Worm (Caenorhabditis elegans) whole organism, L2 larva: Measurements from ENCODE around the gene Y54G2A.7.
A peak's percentile ranks its signal among the peaks of the same experiment; 100 is the strongest.

Experiments used
- C34F6.9 ChIP-seq: fragments of 150-350 bp; optimal IDR thresholded peaks from 2 replicates; lab custom pipeline; 2014; ENCODE audit warnings: missing biosample characterization, missing genetic modification characterization
- F13H6.1 ChIP-seq: sonication (generic microtip); optimal IDR thresholded peaks from 2 replicates; lab custom pipeline; 2016; ENCODE audit warnings: missing genetic modification characterization, missing compliant biosample characterization
- alr-1 ChIP-seq: fragments of 150-350 bp; optimal IDR thresholded peaks from 2 replicates; lab custom pipeline; 2014; ENCODE audit warnings: missing biosample characterization, missing genetic modification characterization
- aly-2 ChIP-seq: fragments of 150-350 bp; optimal IDR thresholded peaks from 2 replicates; lab custom pipeline; 2014; ENCODE audit warnings: missing biosample characterization, missing genetic modification characterization
- ama-1 ChIP-seq: fragments of 150-350 bp; optimal IDR thresholded peaks from 2 replicates; lab custom pipeline; 2018; ENCODE audit warnings: inconsistent platforms
- blmp-1 ChIP-seq: sonication (generic microtip); optimal IDR thresholded peaks from 2 replicates; lab custom pipeline; 2017; ENCODE audit warnings: missing genetic modification characterization, mild to moderate bottlenecking, missing compliant biosample characterization, antibody characterized with exemption, moderate library complexity; ENCODE audit not compliant: insufficient read depth
- ceh-16 ChIP-seq: fragments of 150-350 bp; optimal IDR thresholded peaks from 2 replicates; lab custom pipeline; 2014; ENCODE audit warnings: missing biosample characterization, missing genetic modification characterization
- crh-2 ChIP-seq: sonication (generic microtip); optimal IDR thresholded peaks from 2 replicates; lab custom pipeline; 2017; ENCODE audit warnings: missing biosample characterization, missing genetic modification characterization
- dmd-4 ChIP-seq: sonication (generic microtip); optimal IDR thresholded peaks from 2 replicates; lab custom pipeline; 2017; ENCODE audit warnings: missing biosample characterization, missing genetic modification characterization
- egl-27 ChIP-seq: sonication (generic microtip); optimal IDR thresholded peaks from 3 replicates; lab custom pipeline; 2017; ENCODE audit warnings: missing biosample characterization, missing genetic modification reagents, missing genetic modification characterization
- elt-1 ChIP-seq: fragments of 150-350 bp; optimal IDR thresholded peaks from 2 replicates; lab custom pipeline; 2014; ENCODE audit warnings: missing biosample characterization, missing genetic modification characterization
- elt-3 ChIP-seq: sonication (generic microtip); optimal IDR thresholded peaks from 2 replicates; lab custom pipeline; 2017; ENCODE audit warnings: missing biosample characterization, missing genetic modification characterization
- fos-1 ChIP-seq: fragments of 150-350 bp; optimal IDR thresholded peaks from 2 replicates; lab custom pipeline; 2014; ENCODE audit warnings: missing biosample characterization, missing genetic modification characterization
- gmeb-1 ChIP-seq: fragments of 150-350 bp; optimal IDR thresholded peaks from 2 replicates; lab custom pipeline; 2014; ENCODE audit warnings: missing biosample characterization, missing genetic modification characterization
- lin-11 ChIP-seq: fragments of 150-350 bp; sonication (generic microtip); optimal IDR thresholded peaks from 2 replicates; lab custom pipeline; 2014; ENCODE audit warnings: missing biosample characterization, missing genetic modification characterization, inconsistent platforms, mixed read lengths
- lin-13 ChIP-seq: fragments of 150-350 bp; optimal IDR thresholded peaks from 2 replicates; lab custom pipeline; 2014; ENCODE audit warnings: missing biosample characterization, missing genetic modification reagents, missing genetic modification characterization
- lsy-2 ChIP-seq, 2 experiments: fragments of 150-350 bp in 1 of 2; sonication (generic microtip) in 1 of 2; optimal IDR thresholded peaks; 2 replicates each; lab custom pipeline; 2014 to 2017; ENCODE audit warnings: missing biosample characterization in 2 of 2, missing genetic modification characterization in 2 of 2
- mab-5 ChIP-seq: fragments of 150-350 bp; optimal IDR thresholded peaks from 2 replicates; lab custom pipeline; 2014; ENCODE audit warnings: missing biosample characterization, missing genetic modification characterization
- mbf-1 ChIP-seq: sonication (generic microtip); optimal IDR thresholded peaks from 2 replicates; lab custom pipeline; 2017; ENCODE audit warnings: missing biosample characterization, missing genetic modification characterization
- mdl-1 ChIP-seq, 2 experiments: fragments of 150-350 bp in 1 of 2; sonication (generic microtip) in 1 of 2; optimal IDR thresholded peaks; 2 replicates each; lab custom pipeline; 2017; ENCODE audit warnings: missing biosample characterization in 2 of 2, missing genetic modification characterization in 2 of 2
- nhr-11 ChIP-seq: fragments of 150-350 bp; optimal IDR thresholded peaks from 2 replicates; lab custom pipeline; 2014; ENCODE audit warnings: missing biosample characterization, missing genetic modification characterization
- nhr-129 ChIP-seq: fragments of 150-350 bp; optimal IDR thresholded peaks from 2 replicates; lab custom pipeline; 2014; ENCODE audit warnings: missing biosample characterization, missing genetic modification characterization
- nhr-23 ChIP-seq: fragments of 150-350 bp; optimal IDR thresholded peaks from 2 replicates; lab custom pipeline; 2014; ENCODE audit warnings: missing biosample characterization, missing genetic modification reagents, missing genetic modification characterization
- nhr-237 ChIP-seq: fragments of 150-350 bp; optimal IDR thresholded peaks from 2 replicates; lab custom pipeline; 2014; ENCODE audit warnings: missing biosample characterization, missing genetic modification characterization
- nhr-6 ChIP-seq: fragments of 150-350 bp; optimal IDR thresholded peaks from 2 replicates; lab custom pipeline; 2014; ENCODE audit warnings: missing biosample characterization, missing genetic modification characterization
- sem-4 ChIP-seq: fragments of 150-350 bp; optimal IDR thresholded peaks from 2 replicates; lab custom pipeline; 2014; ENCODE audit warnings: missing biosample characterization, missing genetic modification reagents, missing genetic modification characterization
- skn-1 ChIP-seq: sonication (generic microtip); optimal IDR thresholded peaks from 2 replicates; lab custom pipeline; 2017; ENCODE audit warnings: missing biosample characterization, missing genetic modification characterization
- sma-3 ChIP-seq: sonication (generic microtip); optimal IDR thresholded peaks from 2 replicates; lab custom pipeline; 2016; ENCODE audit warnings: missing genetic modification reagents, missing genetic modification characterization, missing compliant biosample characterization
- sma-9 ChIP-seq, 2 experiments: fragments of 150-350 bp in 1 of 2; sonication (generic microtip) in 1 of 2; optimal IDR thresholded peaks; 2 replicates each; lab custom pipeline; 2014 to 2016; ENCODE audit warnings: missing genetic modification characterization in 2 of 2, mild to moderate bottlenecking in 1 of 2, missing biosample characterization in 1 of 2, missing compliant biosample characterization in 1 of 2, missing genetic modification reagents in 1 of 2, moderate library complexity in 1 of 2
- unc-55 ChIP-seq: fragments of 150-350 bp; sonication (generic microtip); optimal IDR thresholded peaks from 3 replicates; lab custom pipeline; 2014; ENCODE audit warnings: missing biosample characterization, missing genetic modification reagents, missing genetic modification characterization
- unc-62 ChIP-seq: fragments of 150-350 bp; optimal IDR thresholded peaks from 2 replicates; lab custom pipeline; 2014; ENCODE audit warnings: missing biosample characterization, missing genetic modification reagents, missing genetic modification characterization
- zag-1 ChIP-seq: fragments of 150-350 bp; optimal IDR thresholded peaks from 2 replicates; lab custom pipeline; 2014; ENCODE audit warnings: missing biosample characterization, missing genetic modification characterization
- ztf-1 ChIP-seq: fragments of 200-800 bp; sonication (Bioruptor generic); conservative IDR thresholded peaks from 2 replicates; pipeline ENCODE4 v1.3.6; 2022; ENCODE audit warnings: missing genetic modification characterization, missing compliant biosample characterization
- ztf-4 ChIP-seq: fragments of 150-350 bp; optimal IDR thresholded peaks from 2 replicates; lab custom pipeline; 2014; ENCODE audit warnings: missing biosample characterization, missing genetic modification characterization

The Y54G2A.7 gene

ce11 chrIV:2838308-2838707 lies at the start of gene Y54G2A.7:
TSS of gene Y54G2A.7 (plus strand) at chrIV:2838608.
- TF ChIP-seq nhr-11: no peak
- no peak for TF ChIP-seq unc-62 (GFP tag; lab: Kevin White, UChicago)
- TF ChIP-seq mbf-1 (tag; lab: Kevin White, UChicago): no peak
- TF ChIP-seq lin-13 (GFP tag; lab: Kevin White, UChicago): no peak
- TF ChIP-seq aly-2: no peak
- no peak for TF ChIP-seq sem-4 (tag; lab: Kevin White, UChicago)
- no peak for TF ChIP-seq nhr-237 (tag; lab: Kevin White, UChicago)
- TF ChIP-seq ztf-1 (GFP tag; lab: Robert Waterston, UW): no peak
- TF ChIP-seq ztf-4: no peak
- TF ChIP-seq mab-5 (tag; lab: Kevin White, UChicago): no peak
- TF ChIP-seq, all 48 proteins: peak for 0

ce11 chrIV:2793956-2794355 lies 44.5 kb upstream of the Y54G2A.7 start:
- TF ChIP-seq gmeb-1 (tag; lab: Kevin White, UChicago): no peak
- TF ChIP-seq elt-3 (tag; lab: Kevin White, UChicago): no peak
- no peak for TF ChIP-seq unc-55 (GFP tag; lab: Kevin White, UChicago)
- TF ChIP-seq F13H6.1 (tag; lab: Kevin White, UChicago): no peak
- TF ChIP-seq nhr-11: no peak
- no peak for TF ChIP-seq dmd-4 (tag; lab: Kevin White, UChicago)
- TF ChIP-seq lin-11 (tag; lab: Kevin White, UChicago): no peak
- no peak for TF ChIP-seq mab-5 (tag; lab: Kevin White, UChicago)
- no peak for TF ChIP-seq egl-27 (tag; lab: Kevin White, UChicago)
- TF ChIP-seq unc-62 (GFP tag; lab: Kevin White, UChicago): no peak
- TF ChIP-seq, all 48 proteins: peak for 0

- no peak for TF ChIP-seq zag-1 (tag; lab: Kevin White, UChicago)
- peak; percentile 36 for TF ChIP-seq crh-2
- TF ChIP-seq gmeb-1 (tag; lab: Kevin White, UChicago): peak; percentile 7
- no peak for TF ChIP-seq sma-3
- no peak for TF ChIP-seq aly-2
- TF ChIP-seq alr-1 (tag; lab: Kevin White, UChicago): no peak
- peak; percentile 79 for TF ChIP-seq fos-1
- no peak for TF ChIP-seq nhr-6
- TF ChIP-seq nhr-129 (tag; lab: Kevin White, UChicago): peak; percentile 11
These were observed 40.1 kb upstream of the Y54G2A.7 start, which contains the start of gene Y54G2A.52 for ce11 chrIV:2798339-2798738. TSS of gene Y54G2A.52 (minus strand) at chrIV:2798686.

ce11 chrIV:2799389-2799788 lies 39.0 kb upstream of the Y54G2A.7 start, which contains the start of gene Y54G2A.10:
TSS of gene Y54G2A.10 (plus strand) at chrIV:2799689.
- TF ChIP-seq mab-5 (tag; lab: Kevin White, UChicago): no peak

ce11 chrIV:2799890-2800289 lies 38.5 kb upstream of the Y54G2A.7 start:
- no peak for TF ChIP-seq nhr-129 (tag; lab: Kevin White, UChicago)
- TF ChIP-seq F13H6.1 (tag; lab: Kevin White, UChicago): no peak
- no peak for TF ChIP-seq unc-62 (GFP tag; lab: Kevin White, UChicago)
- no peak for TF ChIP-seq C34F6.9
- TF ChIP-seq lsy-2 (tag; optimal IDR thresholded peaks at IDR 0.05; lab: Kevin White, UChicago): no peak
- TF ChIP-seq nhr-11: no peak
- TF ChIP-seq mdl-1 (tag; optimal IDR thresholded peaks at IDR 0.05; lab: Kevin White, UChicago): no peak
- TF ChIP-seq ceh-16 (tag; lab: Kevin White, UChicago): no peak
- TF ChIP-seq nhr-23 (tag; lab: Kevin White, UChicago): no peak
- TF ChIP-seq dmd-4 (tag; lab: Kevin White, UChicago): no peak
- no peak for TF ChIP-seq skn-1 (tag; lab: Kevin White, UChicago)
- no peak for TF ChIP-seq lin-13 (GFP tag; lab: Kevin White, UChicago)
- no peak for TF ChIP-seq elt-1
- TF ChIP-seq crh-2: no peak
- no peak for TF ChIP-seq blmp-1 (tag; lab: Kevin White, UChicago)
- TF ChIP-seq ztf-4: no peak
- TF ChIP-seq ama-1 (lab: Kevin White, UChicago): no peak
- no peak for TF ChIP-seq mab-5 (tag; lab: Kevin White, UChicago)
- no peak for TF ChIP-seq sma-9 (GFP tag; optimal IDR thresholded peaks at IDR 0.05; lab: Kevin White, UChicago)
- TF ChIP-seq sma-9 (tag; optimal IDR thresholded peaks at IDR 0.05; lab: Kevin White, UChicago): no peak
- no peak for TF ChIP-seq lin-11 (tag; lab: Kevin White, UChicago)
